Fruit fly (Drosophila melanogaster): Measurements from ENCODE around the gene CG7730.

Gene CG7730

DNA sequence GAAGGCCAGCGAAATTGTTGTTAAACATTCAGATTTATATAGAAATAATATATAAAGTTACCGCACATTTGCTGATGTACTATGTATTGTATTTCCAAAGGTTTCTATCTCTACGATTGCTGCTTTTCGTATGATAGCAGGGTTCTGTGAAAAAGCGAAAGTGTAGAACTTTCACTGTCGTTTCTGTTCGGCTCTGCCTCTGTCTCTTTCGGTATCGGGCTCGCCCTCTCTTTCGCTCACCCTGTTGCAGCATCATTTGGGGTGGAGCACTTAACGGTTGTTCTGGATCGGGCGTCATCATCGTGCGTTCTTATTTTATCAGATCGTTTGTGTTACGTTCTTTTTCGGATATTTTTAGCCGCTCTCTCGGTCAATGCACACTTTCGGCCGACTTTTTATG lies 6.0 kb downstream of the CG7730 start (continued):
- TF ChIP-seq CG16863 (GFP tag; optimal IDR thresholded peaks at IDR 0.05), result no peak
- TF ChIP-seq CrebB (tag; optimal IDR thresholded peaks at IDR 0.05), result no peak
- no peak for TF ChIP-seq CG11695 (GFP tag; IDR thresholded peaks at IDR 0.05)
- TF ChIP-seq Ets97D (GFP tag; optimal IDR thresholded peaks at IDR 0.05), result no peak
- no peak for TF ChIP-seq CG2889 (GFP tag; IDR thresholded peaks at IDR 0.05)
- no peak for TF ChIP-seq CkIIα-i1 (GFP tag; IDR thresholded peaks at IDR 0.05)
- peak; percentile 86 for TF ChIP-seq CG33557 (GFP tag; optimal IDR thresholded peaks at IDR 0.05)
- no peak for TF ChIP-seq Gsc (GFP tag; IDR thresholded peaks at IDR 0.05)
- no peak for TF ChIP-seq CG11504 (tag; optimal IDR thresholded peaks at IDR 0.05)
- no peak for TF ChIP-seq Drgx (GFP tag; IDR thresholded peaks at IDR 0.05)
- no peak for TF ChIP-seq Ptx1 (GFP tag; IDR thresholded peaks at IDR 0.05)
- TF ChIP-seq CG18011 (GFP tag; optimal IDR thresholded peaks at IDR 0.05), result no peak
- TF ChIP-seq jing (GFP tag; optimal IDR thresholded peaks at IDR 0.05), result no peak
- no peak for TF ChIP-seq Camta (GFP tag; optimal IDR thresholded peaks at IDR 0.05)
- TF ChIP-seq CG8765 (GFP tag; IDR thresholded peaks at IDR 0.05), result no peak
- TF ChIP-seq CG18764 (GFP tag; optimal IDR thresholded peaks at IDR 0.05), result no peak
- no peak for TF ChIP-seq CG4328 (GFP tag; optimal IDR thresholded peaks at IDR 0.05)
- TF ChIP-seq CG11093 (GFP tag; IDR thresholded peaks at IDR 0.05), result no peak
- TF ChIP-seq corto (GFP tag; optimal IDR thresholded peaks at IDR 0.05), result no peak
- TF ChIP-seq CG10565 (GFP tag; optimal IDR thresholded peaks at IDR 0.05), result no peak
- TF ChIP-seq CG1602 (GFP tag; optimal IDR thresholded peaks at IDR 0.05), result no peak
- TF ChIP-seq CG4820 (GFP tag; optimal IDR thresholded peaks at IDR 0.05), result no peak
- TF ChIP-seq lola (GFP tag; optimal IDR thresholded peaks at IDR 0.05), result peak in 1 of 3 experiments; percentile 40
- TF ChIP-seq CG18599 (GFP tag; optimal IDR thresholded peaks at IDR 0.05), result no peak
- no peak for TF ChIP-seq CG6683 (GFP tag; optimal IDR thresholded peaks at IDR 0.05)
- TF ChIP-seq her (GFP tag; optimal IDR thresholded peaks at IDR 0.05), result no peak
- peak; percentile 42 for TF ChIP-seq CG18262 (tag; optimal IDR thresholded peaks at IDR 0.05)
- TF ChIP-seq pita (GFP tag; optimal IDR thresholded peaks at IDR 0.05), result no peak
- TF ChIP-seq CG16815 (GFP tag; optimal IDR thresholded peaks at IDR 0.05), result no peak
- no peak for TF ChIP-seq Bdp1 (GFP tag; optimal IDR thresholded peaks at IDR 0.05)
- TF ChIP-seq ATbp (GFP tag; optimal IDR thresholded peaks at IDR 0.05), result no peak
- TF ChIP-seq ind (GFP tag; optimal IDR thresholded peaks at IDR 0.05), result no peak
- no peak for TF ChIP-seq bcd (GFP tag; optimal IDR thresholded peaks at IDR 0.05)
- TF ChIP-seq danr (GFP tag; IDR thresholded peaks at IDR 0.05), result no peak
- no peak for TF ChIP-seq BEAF-32 (GFP tag; optimal IDR thresholded peaks at IDR 0.05)
- no peak for TF ChIP-seq fu2 (GFP tag; optimal IDR thresholded peaks at IDR 0.05)
- TF ChIP-seq az2 (GFP tag; optimal IDR thresholded peaks at IDR 0.05), result no peak
- peak; percentile 55 for TF ChIP-seq gsb-n (tag; optimal IDR thresholded peaks at IDR 0.05)
- TF ChIP-seq exex (tag; optimal IDR thresholded peaks at IDR 0.05), result no peak
- TF ChIP-seq CG2199 (GFP tag; IDR thresholded peaks at IDR 0.05), result 0 out of 3 replicates have a peak, but pooled peaks have one; percentile 32
- no peak for TF ChIP-seq CG1832 (GFP tag; optimal IDR thresholded peaks at IDR 0.05)
- TF ChIP-seq CG2875 (GFP tag; optimal IDR thresholded peaks at IDR 0.05), result peak; percentile 1
- no peak for TF ChIP-seq CG1233 (GFP tag; optimal IDR thresholded peaks at IDR 0.05)
- no peak for TF ChIP-seq Gug (GFP tag; IDR thresholded peaks at IDR 0.05)
- TF ChIP-seq Six4 (GFP tag; optimal IDR thresholded peaks at IDR 0.05), result no peak
- TF ChIP-seq MBD-R2 (GFP tag; IDR thresholded peaks at IDR 0.05), result no peak
- TF ChIP-seq Mes4 (GFP tag; optimal IDR thresholded peaks at IDR 0.05), result no peak
- TF ChIP-seq mirr (GFP tag; optimal IDR thresholded peaks at IDR 0.05), result no peak
- no peak for TF ChIP-seq NK7.1 (GFP tag; optimal IDR thresholded peaks at IDR 0.05)
- no peak for TF ChIP-seq tgo (GFP tag; IDR thresholded peaks at IDR 0.05)
- no peak for TF ChIP-seq CG31224 (GFP tag; IDR thresholded peaks at IDR 0.05)
- no peak for TF ChIP-seq CG17829 (tag; optimal IDR thresholded peaks at IDR 0.05)
